Fruit fly (Drosophila melanogaster) whole organism, embryonic: ENCODE measurements around the gene CG32971.

Source experiments
- C15 ChIP-seq: fragments of 200-800 bp; sonication (Bioruptor generic); IDR thresholded peaks from 3 replicates; pipeline ENCODE4 v1.3.6; 2022; ENCODE audit warnings: missing biosample characterization, missing genetic modification characterization
- CG10209 ChIP-seq: fragments of 200-800 bp; sonication (Bioruptor generic); optimal IDR thresholded peaks from 3 replicates; lab custom pipeline; 2017; ENCODE audit warnings: missing biosample characterization, mild to moderate bottlenecking, missing genetic modification characterization, missing genetic modification reagents
- CG10321 ChIP-seq: fragments of 200-800 bp; sonication (Bioruptor generic); IDR thresholded peaks from 2 replicates; pipeline ENCODE4 v1.3.6; 2022; ENCODE audit warnings: missing biosample characterization, missing genetic modification characterization
- CG11085 ChIP-seq: fragments of 200-800 bp; sonication (Bioruptor generic); IDR thresholded peaks from 2 replicates; pipeline ENCODE4 v1.3.6; 2022; ENCODE audit warnings: missing biosample characterization, missing genetic modification characterization
- CG12236 ChIP-seq: fragments of 200-800 bp; sonication (Bioruptor generic); optimal IDR thresholded peaks from 2 replicates; lab custom pipeline; 2016; ENCODE audit warnings: missing biosample characterization, missing genetic modification characterization
- CG12299 ChIP-seq: fragments of 200-800 bp; sonication (Bioruptor generic); optimal IDR thresholded peaks from 2 replicates; lab custom pipeline; 2018; ENCODE audit warnings: missing biosample characterization, mild to moderate bottlenecking, missing genetic modification characterization
- CG13775 ChIP-seq: fragments of 200-800 bp; sonication (Bioruptor generic); optimal IDR thresholded peaks from 3 replicates; lab custom pipeline; 2017; ENCODE audit warnings: missing biosample characterization, mild to moderate bottlenecking, missing genetic modification characterization
- CG14014 ChIP-seq: fragments of 200-800 bp; sonication (Bioruptor generic); IDR thresholded peaks from 2 replicates; pipeline ENCODE4 v1.3.6; 2022; ENCODE audit warnings: missing biosample characterization, missing genetic modification characterization
- CG14860 ChIP-seq: fragments of 200-800 bp; sonication (Bioruptor generic); IDR thresholded peaks from 3 replicates; pipeline ENCODE4 v1.3.6; 2022; ENCODE audit warnings: missing biosample characterization, missing genetic modification characterization; ENCODE audit not compliant: partially characterized antibody
- CG1602 ChIP-seq: fragments of 200-800 bp; sonication (Bioruptor generic); optimal IDR thresholded peaks from 3 replicates; lab custom pipeline; 2016; ENCODE audit warnings: missing biosample characterization, missing genetic modification characterization
- CG17328 ChIP-seq: fragments of 200-800 bp; sonication (Bioruptor generic); IDR thresholded peaks from 2 replicates; pipeline ENCODE4 v1.3.6; 2022; ENCODE audit warnings: missing biosample characterization, missing genetic modification characterization
- CG17802 ChIP-seq: fragments of 200-800 bp; sonication (Bioruptor generic); optimal IDR thresholded peaks from 2 replicates; lab custom pipeline; 2018; ENCODE audit warnings: missing biosample characterization, mild to moderate bottlenecking, missing genetic modification characterization, moderate library complexity
- CG2875 ChIP-seq: fragments of 200-800 bp; sonication (Bioruptor generic); optimal IDR thresholded peaks from 2 replicates; lab custom pipeline; 2017; ENCODE audit warnings: missing biosample characterization, mild to moderate bottlenecking, missing genetic modification characterization, missing genetic modification reagents
- CG30431 ChIP-seq: fragments of 200-800 bp; sonication (Bioruptor generic); optimal IDR thresholded peaks from 2 replicates; lab custom pipeline; 2017; ENCODE audit warnings: missing biosample characterization, missing genetic modification characterization
- CG3407 ChIP-seq: fragments of 200-800 bp; sonication (Bioruptor generic); optimal IDR thresholded peaks from 2 replicates; lab custom pipeline; 2018; ENCODE audit warnings: missing biosample characterization, mild to moderate bottlenecking, missing genetic modification characterization
- CG6683 ChIP-seq: fragments of 200-800 bp; sonication (Bioruptor generic); optimal IDR thresholded peaks from 2 replicates; lab custom pipeline; 2017; ENCODE audit warnings: missing biosample characterization, mild to moderate bottlenecking, missing genetic modification characterization, missing genetic modification reagents
- CG8478 ChIP-seq: fragments of >200 bp; optimal IDR thresholded peaks from 2 replicates; lab custom pipeline; 2018
- Camta ChIP-seq: fragments of 200-800 bp; sonication (Bioruptor generic); optimal IDR thresholded peaks from 2 replicates; lab custom pipeline; 2016; ENCODE audit warnings: missing biosample characterization, missing genetic modification characterization
- CkIIα-i1 ChIP-seq: fragments of 200-800 bp; sonication (Bioruptor generic); IDR thresholded peaks from 2 replicates; pipeline ENCODE4 v1.3.6; 2022; ENCODE audit warnings: missing biosample characterization, missing genetic modification characterization
- D19A ChIP-seq: fragments of 200-800 bp; optimal IDR thresholded peaks from 3 replicates; lab custom pipeline; 2019; ENCODE audit warnings: missing biosample characterization, mild to moderate bottlenecking, missing genetic modification characterization, moderate library complexity
- Doc2 ChIP-seq: fragments of 200-800 bp; sonication (Bioruptor generic); IDR thresholded peaks from 2 replicates; pipeline ENCODE4 v1.3.6; 2022; ENCODE audit warnings: missing biosample characterization, missing genetic modification characterization
- Eip74EF ChIP-seq, 2 experiments: fragments of 200-800 bp in 1 of 2; fragments of >200 bp in 1 of 2; sonication (Bioruptor generic) in 1 of 2; optimal IDR thresholded peaks; 2 replicates each; lab custom pipeline; 2017 to 2019; ENCODE audit warnings: missing biosample characterization in 2 of 2, missing genetic modification characterization in 2 of 2, mild to moderate bottlenecking in 1 of 2, moderate library complexity in 1 of 2
- Ets97D ChIP-seq: fragments of 200-800 bp; sonication (Bioruptor generic); optimal IDR thresholded peaks from 3 replicates; lab custom pipeline; 2016; ENCODE audit warnings: missing biosample characterization, missing genetic modification characterization
- Fer2 ChIP-seq: fragments of 200-800 bp; sonication (Bioruptor generic); optimal IDR thresholded peaks from 2 replicates; lab custom pipeline; 2018; ENCODE audit warnings: missing biosample characterization, mild to moderate bottlenecking, missing genetic modification characterization, moderate library complexity
- Hsf ChIP-seq: fragments of 200-800 bp; sonication (Bioruptor generic); optimal IDR thresholded peaks from 3 replicates; lab custom pipeline; 2016; ENCODE audit warnings: missing biosample characterization, missing genetic modification characterization
- Lpt ChIP-seq: fragments of >200 bp; optimal IDR thresholded peaks from 2 replicates; lab custom pipeline; 2018; ENCODE audit warnings: missing biosample characterization, missing genetic modification characterization
- MBD-R2 ChIP-seq: fragments of 200-800 bp; sonication (Bioruptor generic); IDR thresholded peaks from 2 replicates; pipeline ENCODE4 v1.3.6; 2022; ENCODE audit warnings: missing biosample characterization, missing genetic modification characterization
- Nf-YB ChIP-seq: fragments of 200-800 bp; sonication (Bioruptor generic); optimal IDR thresholded peaks from 3 replicates; lab custom pipeline; 2019; ENCODE audit warnings: missing biosample characterization, mild to moderate bottlenecking, missing genetic modification characterization, moderate library complexity
- Oaz ChIP-seq: fragments of 200-800 bp; sonication (Bioruptor generic); IDR thresholded peaks from 2 replicates; pipeline ENCODE4 v1.3.6; 2022; ENCODE audit warnings: missing biosample characterization, missing genetic modification characterization
- Opbp ChIP-seq: fragments of 200-800 bp; sonication (Bioruptor generic); IDR thresholded peaks from 3 replicates; pipeline ENCODE4 v1.3.6; 2022; ENCODE audit warnings: missing biosample characterization, missing genetic modification characterization; ENCODE audit not compliant: partially characterized antibody
- Optix ChIP-seq: fragments of 200-800 bp; sonication (Bioruptor generic); IDR thresholded peaks from 3 replicates; pipeline ENCODE4 v1.3.6; 2022; ENCODE audit warnings: missing biosample characterization, missing genetic modification characterization
- Rfx ChIP-seq: fragments of 200-800 bp; sonication (Bioruptor generic); IDR thresholded peaks from 2 replicates; pipeline ENCODE4 v1.3.6; 2022; ENCODE audit warnings: missing biosample characterization, missing genetic modification characterization
- TFAM ChIP-seq: fragments of 200-800 bp; sonication (Bioruptor generic); optimal IDR thresholded peaks from 2 replicates; lab custom pipeline; 2017; ENCODE audit warnings: missing biosample characterization, missing genetic modification characterization, inconsistent platforms
- ato ChIP-seq: fragments of 200-800 bp; sonication (Bioruptor generic); IDR thresholded peaks from 2 replicates; pipeline ENCODE4 v1.3.6; 2022; ENCODE audit warnings: missing biosample characterization, missing genetic modification characterization; ENCODE audit not compliant: partially characterized antibody
- bowl ChIP-seq: fragments of 200-800 bp; sonication (Bioruptor generic); IDR thresholded peaks from 2 replicates; pipeline ENCODE4 v1.3.6; 2022; ENCODE audit warnings: missing biosample characterization, missing genetic modification characterization
- caup ChIP-seq: fragments of 200-800 bp; sonication (Bioruptor generic); optimal IDR thresholded peaks from 3 replicates; lab custom pipeline; 2017; ENCODE audit warnings: missing biosample characterization, mild to moderate bottlenecking, missing genetic modification characterization, moderate library complexity; ENCODE audit not compliant: severe bottlenecking
- cg ChIP-seq: fragments of 200-800 bp; sonication (Bioruptor generic); optimal IDR thresholded peaks from 3 replicates; lab custom pipeline; 2019; ENCODE audit warnings: missing biosample characterization, mild to moderate bottlenecking, missing genetic modification characterization, moderate library complexity
- fu2 ChIP-seq: fragments of 200-800 bp; sonication (Bioruptor generic); optimal IDR thresholded peaks from 2 replicates; lab custom pipeline; 2016; ENCODE audit warnings: missing biosample characterization, missing genetic modification characterization
- hth ChIP-seq: fragments of >200 bp; optimal IDR thresholded peaks from 2 replicates; lab custom pipeline; 2017; ENCODE audit warnings: inconsistent platforms
- jing ChIP-seq: fragments of 200-800 bp; sonication (Bioruptor generic); optimal IDR thresholded peaks from 2 replicates; lab custom pipeline; 2018; ENCODE audit warnings: missing biosample characterization, mild to moderate bottlenecking, missing genetic modification characterization
- lov ChIP-seq, 2 experiments: fragments of 200-800 bp in 1 of 2; fragments of >200 bp in 1 of 2; sonication (Bioruptor generic) in 1 of 2; IDR thresholded peaks in 1 of 2; optimal IDR thresholded peaks in 1 of 2; 2 replicates in 1 of 2; 3 replicates in 1 of 2; pipeline versions ENCODE4 v1.3.6 to Lab custom; 2017 to 2022; ENCODE audit warnings: missing biosample characterization in 1 of 2, missing genetic modification characterization in 1 of 2
- pan ChIP-seq, 4 experiments: fragments of >200 bp in 3 of 4; fragments of 200-800 bp in 1 of 4; sonication (Bioruptor generic) in 1 of 4; optimal IDR thresholded peaks in 3 of 4; IDR thresholded peaks in 1 of 4; 2 replicates each; pipeline versions ENCODE4 v1.3.6 to Lab custom; 2017 to 2022; ENCODE audit warnings: missing biosample characterization in 2 of 4, missing genetic modification characterization in 2 of 4, mixed read lengths in 1 of 4
- sqz ChIP-seq: fragments of 200-800 bp; sonication (Bioruptor generic); optimal IDR thresholded peaks from 3 replicates; lab custom pipeline; 2018; ENCODE audit warnings: missing biosample characterization, mild to moderate bottlenecking, missing genetic modification characterization
- tap ChIP-seq: fragments of 200-800 bp; optimal IDR thresholded peaks from 3 replicates; lab custom pipeline; 2019; ENCODE audit warnings: missing biosample characterization, mild to moderate bottlenecking, missing genetic modification characterization, moderate library complexity
- wek ChIP-seq: fragments of 200-800 bp; sonication (Bioruptor generic); optimal IDR thresholded peaks from 3 replicates; lab custom pipeline; 2018; ENCODE audit warnings: missing biosample characterization, mild to moderate bottlenecking, missing genetic modification characterization, moderate library complexity
- wor ChIP-seq: fragments of 200-800 bp; sonication (Bioruptor generic); IDR thresholded peaks from 2 replicates; pipeline ENCODE4 v1.3.6; 2022; ENCODE audit warnings: missing biosample characterization, missing genetic modification characterization
- zen ChIP-seq: fragments of 200-800 bp; sonication (Bioruptor generic); optimal IDR thresholded peaks from 3 replicates; lab custom pipeline; 2018; ENCODE audit warnings: missing biosample characterization, mild to moderate bottlenecking, missing genetic modification characterization, moderate library complexity
- zfh1 ChIP-seq: fragments of 200-800 bp; sonication (Bioruptor generic); IDR thresholded peaks from 3 replicates; pipeline ENCODE4 v1.3.6; 2022; ENCODE audit warnings: missing biosample characterization, missing genetic modification characterization

The CG32971 gene

dm6 chr2L:14233896-14234626, 40.6 kb upstream of the CG32971 start, which contains the start of gene Dyrk2 (continued):
- TF ChIP-seq wek (peak; percentile 40), TFAM (GFP tag; lab: Kevin White, UChicago) (no peak), CG30431 (GFP tag; lab: Kevin White, UChicago) (no peak), Ets97D (GFP tag; lab: Kevin White, UChicago) (no peak), Optix (GFP tag; lab: Robert Waterston, UW) (no peak; the same call in 2 of the 3 replicates), cg (GFP tag; lab: Kevin White, UChicago) (no peak), jing (GFP tag; lab: Kevin White, UChicago) (no peak), tap (tag; lab: Kevin White, UChicago) (no peak), wor (no peak), CG12299 (tag; lab: Kevin White, UChicago) (peak; percentile 19), caup (peak; percentile 48), zfh1 (GFP tag; lab: Robert Waterston, UW) (peak; percentile 51; the same call in 1 of the 3 replicates), Fer2 (tag; lab: Kevin White, UChicago) (no peak), CG8478 (lab: Kevin White, UChicago) (no peak), hth (lab: Kevin White, UChicago) (no peak), CkIIα-i1 (GFP tag; lab: Robert Waterston, UW) (no peak), CG10209 (GFP tag; lab: Kevin White, UChicago) (peak; percentile 42), sqz (GFP tag; lab: Kevin White, UChicago) (peak; percentile 29), Opbp (GFP tag; lab: Robert Waterston, UW) (no peak), C15 (GFP tag; lab: Robert Waterston, UW) (no peak), Doc2 (GFP tag; lab: Robert Waterston, UW) (no peak), CG10321 (GFP tag; lab: Robert Waterston, UW) (no peak; the same call in 1 of the 2 replicates), zen (tag; lab: Kevin White, UChicago) (peak; percentile 11), pan (optimal IDR thresholded peaks at IDR 0.05; lab: Kevin White, UChicago) (no peak), pan (GFP tag; optimal IDR thresholded peaks at IDR 0.05 in 1 of 2, IDR thresholded peaks at IDR 0.05 in 1 of 2) (peak in 1 of 2 experiments; percentile 43), bowl (GFP tag; lab: Robert Waterston, UW) (no peak; the same call in 1 of the 2 replicates), CG14860 (GFP tag; lab: Robert Waterston, UW) (no peak), Camta (GFP tag; lab: Kevin White, UChicago) (no peak), Hsf (GFP tag; lab: Kevin White, UChicago) (no peak), CG12236 (GFP tag; lab: Kevin White, UChicago) (no peak), CG17328 (peak; percentile 44), CG3407 (GFP tag; lab: Kevin White, UChicago) (no peak), Nf-YB (GFP tag; lab: Kevin White, UChicago) (peak; percentile 37), Lpt (GFP tag; lab: Kevin White, UChicago) (no peak), CG17802 (tag; lab: Kevin White, UChicago) (peak; percentile 19), Oaz (no peak), CG11085 (GFP tag; lab: Robert Waterston, UW) (no peak; the same call in 1 of the 2 replicates), CG14014 (GFP tag; lab: Robert Waterston, UW) (0 out of 2 replicates have a peak, but pooled peaks have one; percentile 51), CG13775 (GFP tag; lab: Kevin White, UChicago) (no peak), CG6683 (GFP tag; lab: Kevin White, UChicago) (no peak), CG1602 (GFP tag; lab: Kevin White, UChicago) (no peak), Rfx (peak; percentile 63), D19A (tag; lab: Kevin White, UChicago) (peak; percentile 52), CG2875 (GFP tag; lab: Kevin White, UChicago) (no peak), lov (optimal IDR thresholded peaks at IDR 0.05; lab: Kevin White, UChicago) (no peak), lov (GFP tag; IDR thresholded peaks at IDR 0.05; lab: Robert Waterston, UW) (0 out of 3 replicates have a peak, but pooled peaks have one; percentile 58), Eip74EF (GFP tag; optimal IDR thresholded peaks at IDR 0.05; lab: Kevin White, UChicago) (peak in 1 of 2 experiments; percentile 33), ato (GFP tag; lab: Robert Waterston, UW) (0 out of 2 replicates have a peak, but pooled peaks have one; percentile 49), MBD-R2 (GFP tag; lab: Robert Waterston, UW) (no peak), fu2 (GFP tag; lab: Kevin White, UChicago) (no peak)
